Fruit fly (Drosophila melanogaster) whole organism, prepupa: ENCODE measurements around the gene CG15382.

Source experiments
- Blimp-1 ChIP-seq: fragments of 200-800 bp; sonication (Bioruptor generic); optimal IDR thresholded peaks from 3 replicates; lab custom pipeline; 2017; ENCODE audit warnings: missing biosample characterization, missing genetic modification characterization, mild to moderate bottlenecking, moderate library complexity, missing genetic modification reagents
- CG10631 ChIP-seq: fragments of 200-800 bp; sonication (Bioruptor generic); optimal IDR thresholded peaks from 2 replicates; lab custom pipeline; 2016; ENCODE audit warnings: missing biosample characterization, missing genetic modification characterization
- CG10669 ChIP-seq: fragments of 200-800 bp; sonication (Bioruptor generic); optimal IDR thresholded peaks from 3 replicates; lab custom pipeline; 2018; ENCODE audit warnings: missing biosample characterization, mild to moderate bottlenecking, missing genetic modification characterization, moderate library complexity
- CG11902 ChIP-seq: fragments of 200-800 bp; sonication (Bioruptor generic); optimal IDR thresholded peaks from 3 replicates; lab custom pipeline; 2016; ENCODE audit warnings: missing biosample characterization, missing genetic modification characterization
- CG15336 ChIP-seq: fragments of 200-800 bp; sonication (Bioruptor generic); IDR thresholded peaks from 2 replicates; pipeline ENCODE4 v1.3.6; 2022; ENCODE audit warnings: missing biosample characterization, missing genetic modification characterization
- CG1621 ChIP-seq: fragments of 200-800 bp; sonication (Bioruptor generic); optimal IDR thresholded peaks from 3 replicates; lab custom pipeline; 2018; ENCODE audit warnings: missing biosample characterization, mild to moderate bottlenecking, missing genetic modification characterization
- CG16779 ChIP-seq: fragments of 200-800 bp; sonication (Bioruptor generic); optimal IDR thresholded peaks from 3 replicates; lab custom pipeline; 2017; ENCODE audit warnings: missing biosample characterization, mild to moderate bottlenecking, missing genetic modification characterization
- CG3032 ChIP-seq: fragments of 200-800 bp; optimal IDR thresholded peaks from 2 replicates; lab custom pipeline; 2019; ENCODE audit warnings: missing biosample characterization, mild to moderate bottlenecking, missing genetic modification characterization, moderate library complexity
- CG31627 ChIP-seq: fragments of 200-800 bp; sonication (Bioruptor generic); optimal IDR thresholded peaks from 3 replicates; lab custom pipeline; 2016; ENCODE audit warnings: missing biosample characterization, missing genetic modification characterization
- CG32006 ChIP-seq: fragments of 200-800 bp; sonication (Bioruptor generic); optimal IDR thresholded peaks from 3 replicates; lab custom pipeline; 2017; ENCODE audit warnings: missing biosample characterization, mild to moderate bottlenecking, missing genetic modification characterization
- CG4318 ChIP-seq: fragments of 200-800 bp; sonication (Bioruptor generic); optimal IDR thresholded peaks from 3 replicates; lab custom pipeline; 2017; ENCODE audit warnings: missing biosample characterization, mild to moderate bottlenecking, missing genetic modification characterization
- CG6163 ChIP-seq: fragments of 200-800 bp; sonication (Bioruptor generic); IDR thresholded peaks from 3 replicates; pipeline ENCODE4 v1.3.6; 2022; ENCODE audit warnings: missing biosample characterization, missing genetic modification characterization
- CG6276 ChIP-seq: fragments of 200-800 bp; sonication (Bioruptor generic); optimal IDR thresholded peaks from 2 replicates; lab custom pipeline; 2017; ENCODE audit warnings: missing biosample characterization, mild to moderate bottlenecking, missing genetic modification characterization
- CG6854 ChIP-seq: fragments of 200-800 bp; sonication (Bioruptor generic); optimal IDR thresholded peaks from 2 replicates; lab custom pipeline; 2017; ENCODE audit warnings: missing biosample characterization, mild to moderate bottlenecking, missing genetic modification characterization
- CG7368 ChIP-seq: fragments of 200-800 bp; sonication (Bioruptor generic); optimal IDR thresholded peaks from 3 replicates; lab custom pipeline; 2016; ENCODE audit warnings: missing biosample characterization, missing genetic modification characterization
- CG8119 ChIP-seq: fragments of 200-800 bp; sonication (Bioruptor generic); IDR thresholded peaks from 3 replicates; pipeline ENCODE4 v1.3.6; 2022; ENCODE audit warnings: missing biosample characterization, missing genetic modification characterization
- CG8319 ChIP-seq: fragments of 200-800 bp; sonication (Bioruptor generic); optimal IDR thresholded peaks from 3 replicates; lab custom pipeline; 2016; ENCODE audit warnings: missing biosample characterization, missing genetic modification characterization
- CG8632 ChIP-seq: fragments of 200-800 bp; sonication (Bioruptor generic); optimal IDR thresholded peaks from 3 replicates; lab custom pipeline; 2016; ENCODE audit warnings: missing biosample characterization, missing genetic modification characterization
- Eip75B ChIP-seq: fragments of 200-800 bp; sonication (Bioruptor generic); optimal IDR thresholded peaks from 3 replicates; lab custom pipeline; 2016; ENCODE audit warnings: missing biosample characterization, missing genetic modification characterization
- Eip93F ChIP-seq: fragments of 200-800 bp; sonication (Bioruptor generic); optimal IDR thresholded peaks from 2 replicates; lab custom pipeline; 2016; ENCODE audit warnings: missing biosample characterization, mild to moderate bottlenecking, missing genetic modification characterization
- Gug ChIP-seq: fragments of 200-800 bp; sonication (Bioruptor generic); IDR thresholded peaks from 2 replicates; pipeline ENCODE4 v1.3.6; 2022; ENCODE audit warnings: missing biosample characterization, missing genetic modification characterization
- Hr4 ChIP-seq: fragments of 200-800 bp; sonication (Bioruptor generic); optimal IDR thresholded peaks from 3 replicates; lab custom pipeline; 2016; ENCODE audit warnings: missing biosample characterization, missing genetic modification characterization
- Lpt ChIP-seq: fragments of 200-800 bp; sonication (Bioruptor generic); optimal IDR thresholded peaks from 3 replicates; lab custom pipeline; 2016; ENCODE audit warnings: missing biosample characterization, missing genetic modification characterization
- OdsH ChIP-seq: fragments of 200-800 bp; sonication (Bioruptor generic); optimal IDR thresholded peaks from 3 replicates; lab custom pipeline; 2016; ENCODE audit warnings: missing biosample characterization, missing genetic modification characterization
- Smox ChIP-seq: fragments of 200-800 bp; sonication (Bioruptor generic); optimal IDR thresholded peaks from 3 replicates; lab custom pipeline; 2016; ENCODE audit warnings: missing biosample characterization, missing genetic modification characterization
- Sox102F ChIP-seq: fragments of 200-800 bp; sonication (Bioruptor generic); optimal IDR thresholded peaks from 2 replicates; lab custom pipeline; 2016; ENCODE audit warnings: missing biosample characterization, mild to moderate bottlenecking, missing genetic modification characterization
- Sox15 ChIP-seq: fragments of 200-800 bp; sonication (Bioruptor generic); optimal IDR thresholded peaks from 3 replicates; lab custom pipeline; 2016; ENCODE audit warnings: missing biosample characterization, missing genetic modification characterization
- acj6 ChIP-seq: fragments of 200-800 bp; sonication (Bioruptor generic); optimal IDR thresholded peaks from 3 replicates; lab custom pipeline; 2016; ENCODE audit warnings: missing biosample characterization, missing genetic modification characterization
- cyc ChIP-seq: fragments of 200-800 bp; sonication (Bioruptor generic); optimal IDR thresholded peaks from 3 replicates; lab custom pipeline; 2016; ENCODE audit warnings: missing biosample characterization, missing genetic modification characterization
- dac ChIP-seq: fragments of 200-800 bp; sonication (Bioruptor generic); optimal IDR thresholded peaks from 2 replicates; lab custom pipeline; 2017; ENCODE audit warnings: missing biosample characterization, mild to moderate bottlenecking, missing genetic modification characterization
- dsx ChIP-seq: fragments of 200-800 bp; optimal IDR thresholded peaks from 3 replicates; lab custom pipeline; 2019; ENCODE audit warnings: missing biosample characterization, mild to moderate bottlenecking, missing genetic modification characterization, moderate library complexity; ENCODE audit not compliant: poor library complexity, severe bottlenecking
- eg ChIP-seq: fragments of 200-800 bp; sonication (Bioruptor generic); IDR thresholded peaks from 3 replicates; pipeline ENCODE4 v1.3.6; 2022; ENCODE audit warnings: missing biosample characterization, missing genetic modification characterization
- fd59A ChIP-seq: fragments of 200-800 bp; sonication (Bioruptor generic); optimal IDR thresholded peaks from 2 replicates; lab custom pipeline; 2017; ENCODE audit warnings: missing biosample characterization, mild to moderate bottlenecking, missing genetic modification characterization, missing genetic modification reagents
- fd85E ChIP-seq: fragments of 200-800 bp; sonication (Bioruptor generic); optimal IDR thresholded peaks from 3 replicates; lab custom pipeline; 2016; ENCODE audit warnings: missing biosample characterization, missing genetic modification characterization
- fkh ChIP-seq: fragments of 200-800 bp; sonication (Bioruptor generic); optimal IDR thresholded peaks from 3 replicates; lab custom pipeline; 2017; ENCODE audit warnings: missing biosample characterization, mild to moderate bottlenecking, missing genetic modification characterization, moderate library complexity
- net ChIP-seq: fragments of 200-800 bp; sonication (Bioruptor generic); optimal IDR thresholded peaks from 3 replicates; lab custom pipeline; 2016; ENCODE audit warnings: missing biosample characterization, missing genetic modification characterization
- pdm3 ChIP-seq: fragments of 200-800 bp; sonication (Bioruptor generic); optimal IDR thresholded peaks from 3 replicates; lab custom pipeline; 2016; ENCODE audit warnings: missing biosample characterization, missing genetic modification characterization
- salr ChIP-seq, 2 experiments: fragments of 200-800 bp; sonication (Bioruptor generic); optimal IDR thresholded peaks; 3 replicates each; lab custom pipeline; 2016 to 2018; ENCODE audit warnings: missing biosample characterization in 2 of 2, missing genetic modification characterization in 2 of 2, mild to moderate bottlenecking in 1 of 2
- svp ChIP-seq: fragments of 200-800 bp; sonication (Bioruptor generic); peaks from one replicate; lab custom pipeline; 2016; ENCODE audit warnings: missing biosample characterization, missing genetic modification characterization
- topi ChIP-seq: fragments of 200-800 bp; sonication (Bioruptor generic); optimal IDR thresholded peaks from 3 replicates; lab custom pipeline; 2016; ENCODE audit warnings: missing biosample characterization, missing genetic modification characterization

CG15382 gene

dm6 chr2L:2130157-2130987 lies 25.2 kb upstream of the CG15382 start, which contains the start of gene Glyp (continued):
- TF ChIP-seq CG32006 (GFP tag; lab: Kevin White, UChicago): peak; percentile 99
- peak; percentile 97 for TF ChIP-seq Lpt
- peak; percentile 93 for TF ChIP-seq CG10669 (GFP tag; lab: Kevin White, UChicago)
- TF ChIP-seq CG10631: peak; percentile 97
- peak; percentile 97 for TF ChIP-seq CG16779 (tag; lab: Kevin White, UChicago)
- TF ChIP-seq CG8319 (GFP tag; lab: Kevin White, UChicago): peak; percentile 92
- TF ChIP-seq Gug (GFP tag; lab: Robert Waterston, UW): peak; percentile 97
- peak; percentile 97 for TF ChIP-seq CG3032 (tag; lab: Kevin White, UChicago)
- TF ChIP-seq svp: peak; percentile 97
- TF ChIP-seq net: peak; percentile 97
- TF ChIP-seq CG6854 (GFP tag; lab: Kevin White, UChicago): peak; percentile 97
- TF ChIP-seq CG6163 (GFP tag; lab: Robert Waterston, UW): peak; percentile 95
- peak; percentile 93 for TF ChIP-seq Smox (GFP tag; lab: Kevin White, UChicago)
- peak; percentile 97 for TF ChIP-seq dac (GFP tag; lab: Kevin White, UChicago)
- TF ChIP-seq Sox15: peak; percentile 93
- peak; percentile 85 for TF ChIP-seq CG31627 (GFP tag; lab: Kevin White, UChicago)
- peak; percentile 98 for TF ChIP-seq CG8119 (GFP tag; lab: Robert Waterston, UW)
- TF ChIP-seq CG15336: peak; percentile 98
- TF ChIP-seq CG4318 (GFP tag; lab: Kevin White, UChicago): peak; percentile 98
- TF ChIP-seq pdm3 (GFP tag; lab: Kevin White, UChicago): peak; percentile 95
- TF ChIP-seq fd85E: peak; percentile 87
- peak; percentile 98 for TF ChIP-seq CG8632 (GFP tag; lab: Kevin White, UChicago)
- TF ChIP-seq Hr4 (GFP tag; lab: Kevin White, UChicago): peak; percentile 97
- peak; percentile 99 for TF ChIP-seq CG6276
- peak; percentile 88 for TF ChIP-seq Blimp-1 (GFP tag; lab: Kevin White, UChicago)
- TF ChIP-seq salr (GFP tag; optimal IDR thresholded peaks at IDR 0.05; lab: Kevin White, UChicago): peak; percentile 86 to 95
- TF ChIP-seq Eip93F (GFP tag; lab: Kevin White, UChicago): peak; percentile 97
- TF ChIP-seq fkh (GFP tag; lab: Kevin White, UChicago): peak; percentile 100
- TF ChIP-seq CG7368 (GFP tag; lab: Kevin White, UChicago): peak; percentile 94
- TF ChIP-seq Eip75B (GFP tag; lab: Kevin White, UChicago): peak; percentile 95
- TF ChIP-seq dsx (GFP tag; lab: Kevin White, UChicago): peak; percentile 95
- TF ChIP-seq topi (GFP tag; lab: Kevin White, UChicago): peak; percentile 94
- peak; percentile 94 for TF ChIP-seq Sox102F (GFP tag; lab: Kevin White, UChicago)
- peak; percentile 97 for TF ChIP-seq fd59A (GFP tag; lab: Kevin White, UChicago)
- TF ChIP-seq CG11902 (GFP tag; lab: Kevin White, UChicago): peak; percentile 89
- peak; percentile 96 for TF ChIP-seq OdsH (GFP tag; lab: Kevin White, UChicago)
- TF ChIP-seq CG1621 (tag; lab: Kevin White, UChicago): peak; percentile 88
- peak; percentile 96 for TF ChIP-seq eg (GFP tag; lab: Robert Waterston, UW)

- TF ChIP-seq eg (GFP tag; lab: Robert Waterston, UW): peak; percentile 48; the same call in 1 of the 3 replicates
- no peak for TF ChIP-seq cyc
- TF ChIP-seq acj6 (GFP tag; lab: Kevin White, UChicago): no peak
- TF ChIP-seq svp: peak; percentile 40
Measured at dm6 chr2L:2131449-2132109, 24.0 kb upstream of the CG15382 start.
